Worm (Caenorhabditis elegans): Measurements from ENCODE around the gene ZK899.1.

DNA sequence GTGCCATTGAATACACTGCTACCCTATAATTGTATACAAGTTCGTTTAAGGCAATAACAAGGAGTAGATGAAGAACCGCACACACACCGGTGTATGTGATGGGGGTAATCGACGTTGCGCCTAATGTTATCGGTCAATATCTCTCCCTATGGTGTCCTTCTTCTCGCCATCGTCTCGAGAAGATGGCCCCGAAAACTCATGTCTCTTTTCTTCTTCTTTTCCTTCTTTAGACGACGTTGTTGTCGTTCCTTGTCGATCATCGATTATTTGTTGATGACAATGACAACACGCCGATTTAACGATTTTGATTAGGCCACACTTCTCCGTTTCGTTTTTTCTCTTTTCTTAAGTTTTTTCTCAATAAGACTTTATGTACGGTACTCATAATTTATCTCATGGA is 37.3 kb upstream of the ZK899.1 start:
- TF ChIP-seq him-1 (tag; optimal IDR thresholded peaks at IDR 0.05) = no peak
- no peak for TF ChIP-seq W03F9.2 (tag; optimal IDR thresholded peaks at IDR 0.05)
- no peak for TF ChIP-seq dao-5 (tag; optimal IDR thresholded peaks at IDR 0.05)

Data from whole organism, L4/young adult.